Fruit fly (Drosophila melanogaster): ENCODE results near the gene CG8641.

Gene CG8641

DNA sequence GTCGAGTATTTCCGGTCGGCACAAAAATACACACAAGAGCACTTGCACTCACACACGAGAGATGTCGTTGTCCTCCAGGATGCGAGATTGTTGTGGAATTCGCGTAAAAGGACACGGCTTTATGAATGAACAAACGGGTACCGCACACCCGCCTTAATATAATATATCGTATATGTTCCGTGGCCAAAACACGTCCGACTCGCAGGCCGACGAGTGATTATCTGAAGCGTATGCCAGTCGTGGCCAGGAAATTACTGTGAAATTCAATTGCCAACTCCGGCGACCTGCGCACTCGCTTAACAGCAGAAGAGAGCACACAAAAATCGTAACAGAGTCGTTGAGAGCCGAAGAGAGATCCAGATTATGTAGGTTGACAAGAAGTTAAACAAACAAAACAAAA lies at the start of gene CG8641:
CG8641 (minus strand) TSS at position 205 of the 400 bp plus-strand sequence.
- TF ChIP-seq noc (tag; optimal IDR thresholded peaks at IDR 0.05), result no peak

- TF ChIP-seq noc (tag; optimal IDR thresholded peaks at IDR 0.05), result no peak
Observed at dm6 chr3L:7125289-7125955, 48.2 kb upstream of the CG8641 start, which contains the start of the genes msl-3 and BBS1. TSS of gene msl-3 (minus strand) at chr3L:7125533. TSS of gene BBS1 (plus strand) at chr3L:7125905.

DNA sequence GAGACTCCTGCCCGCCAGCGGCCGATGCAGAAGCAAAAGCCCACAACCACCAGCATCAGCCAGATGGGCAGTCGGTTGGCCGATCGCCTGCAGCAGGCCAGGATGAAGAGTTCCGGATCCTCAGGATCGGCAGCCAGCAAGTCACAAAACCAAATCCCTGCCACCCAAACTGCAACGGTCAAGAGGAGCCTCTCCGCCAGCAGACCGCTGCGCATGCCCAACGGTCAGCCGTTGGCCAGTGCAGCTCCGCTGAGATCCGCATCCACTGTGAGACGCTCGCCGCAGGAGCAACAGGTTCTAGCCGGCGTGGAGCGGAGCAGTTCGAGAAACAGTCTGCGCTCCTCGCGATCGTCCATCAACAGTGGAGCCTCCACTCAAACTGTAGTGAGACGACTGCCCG lies 44.9 kb upstream of the CG8641 start:
- no peak for TF ChIP-seq noc (tag; optimal IDR thresholded peaks at IDR 0.05)

dm6 chr3L:7115944-7116343 lies 38.7 kb upstream of the CG8641 start:
- TF ChIP-seq noc (tag; optimal IDR thresholded peaks at IDR 0.05), result peak; percentile 56

dm6 chr3L:7113010-7113409 lies 35.7 kb upstream of the CG8641 start:
- no peak for TF ChIP-seq noc (tag; optimal IDR thresholded peaks at IDR 0.05)

DNA sequence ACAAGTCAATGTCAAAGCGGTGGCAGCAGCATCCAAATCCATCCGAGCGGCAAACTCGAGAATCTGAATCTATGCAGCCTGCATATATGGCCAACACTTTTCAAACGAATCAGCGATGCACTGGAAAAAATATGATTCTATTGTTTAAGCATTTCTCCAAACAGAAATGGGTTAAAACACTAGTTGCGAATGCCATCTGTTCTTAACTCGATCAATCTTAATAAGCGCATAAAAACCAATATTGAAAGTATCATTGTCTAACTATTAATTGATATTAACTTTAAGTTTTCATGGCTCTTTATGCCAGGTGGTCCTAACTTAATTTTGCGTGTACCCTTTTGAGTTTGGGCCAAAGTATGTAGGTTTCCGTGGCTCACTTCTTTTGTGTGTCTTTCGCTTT lies 28.4 kb upstream of the CG8641 start:
- no peak for TF ChIP-seq noc (tag; optimal IDR thresholded peaks at IDR 0.05)

- TF ChIP-seq noc (tag; optimal IDR thresholded peaks at IDR 0.05), result no peak
Observed at dm6 chr3L:7104485-7104884, 27.2 kb upstream of the CG8641 start.

DNA sequence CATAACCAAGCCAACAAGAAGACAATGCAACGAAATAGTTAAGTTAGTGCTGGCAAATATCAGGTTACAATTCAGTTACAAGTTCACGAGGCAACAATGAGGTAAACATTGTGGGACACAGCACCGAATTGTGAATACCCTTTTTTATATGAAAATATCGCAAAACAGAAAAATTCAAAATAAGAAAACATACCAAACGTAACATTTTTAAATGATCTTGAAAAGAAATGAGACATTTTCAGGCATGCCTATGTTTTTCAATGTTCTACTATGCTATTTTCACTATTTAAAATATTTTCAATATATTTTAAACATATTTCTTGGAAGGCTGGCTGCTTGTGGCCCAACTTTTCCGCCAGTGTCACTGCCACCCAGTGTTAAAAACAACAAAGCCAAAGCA lies 26.7 kb upstream of the CG8641 start:
- no peak for TF ChIP-seq noc (tag; optimal IDR thresholded peaks at IDR 0.05)

dm6 chr3L:7096530-7096929 lies 19.3 kb upstream of the CG8641 start:
- no peak for TF ChIP-seq noc (tag; optimal IDR thresholded peaks at IDR 0.05)

DNA sequence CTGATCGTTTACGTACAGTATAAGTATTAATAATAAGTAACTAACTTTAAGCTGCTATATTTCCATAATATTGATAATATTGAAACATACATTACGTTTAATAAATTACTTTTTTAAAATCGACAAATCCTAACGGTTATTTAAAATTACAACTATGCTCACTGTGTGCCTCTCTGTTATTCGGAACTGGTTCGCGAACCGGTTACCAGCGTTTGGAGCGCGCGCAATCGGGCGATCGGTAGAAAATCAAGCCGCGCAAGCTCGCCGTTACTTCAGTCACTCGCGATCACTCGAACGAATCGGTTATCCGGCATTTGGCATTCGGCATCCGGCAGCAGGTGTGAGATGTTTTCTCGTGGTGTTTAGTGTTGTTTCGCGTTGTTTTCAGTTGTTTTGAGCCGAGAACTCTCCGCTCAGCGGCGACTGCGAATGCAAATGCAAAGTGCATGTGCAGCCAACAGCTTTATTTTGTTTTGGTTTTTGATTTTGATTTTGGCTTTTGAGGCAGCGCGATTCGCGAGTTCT lies 17.3 kb upstream of the CG8641 start, which contains the start of gene form3:
form3 (plus strand) TSS at position 271 of the 525 bp plus-strand sequence.
- TF ChIP-seq noc (tag; optimal IDR thresholded peaks at IDR 0.05), result no peak

dm6 chr3L:7094020-7094419 lies 16.8 kb upstream of the CG8641 start:
- no peak for TF ChIP-seq noc (tag; optimal IDR thresholded peaks at IDR 0.05)

DNA sequence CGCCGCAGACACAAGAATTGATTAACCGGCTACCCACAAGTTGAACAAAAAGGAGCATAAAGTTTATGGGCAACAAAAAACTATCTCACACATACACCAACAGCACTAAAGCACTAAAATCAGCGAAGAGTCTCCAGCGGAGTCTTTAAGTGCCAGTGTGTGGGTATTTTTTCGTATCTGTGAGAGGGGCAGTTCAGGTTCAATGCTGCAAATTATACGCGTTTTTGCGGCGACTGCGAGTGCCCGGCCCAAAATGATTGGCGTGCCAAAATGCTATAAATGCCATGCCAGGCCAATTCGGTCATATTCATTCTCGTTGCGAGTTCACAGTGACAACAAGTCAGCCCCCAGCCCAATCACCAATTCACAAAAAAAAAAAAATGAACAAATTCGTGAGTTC lies 15.6 kb upstream of the CG8641 start, which contains the start of gene Cpr65Ec:
Cpr65Ec (plus strand) TSS at position 301 of the 400 bp plus-strand sequence.
- TF ChIP-seq noc (tag; optimal IDR thresholded peaks at IDR 0.05), result no peak

dm6 chr3L:7091331-7091904 lies 14.2 kb upstream of the CG8641 start:
- TF ChIP-seq noc (tag; optimal IDR thresholded peaks at IDR 0.05), result no peak

- no peak for TF ChIP-seq noc (tag; optimal IDR thresholded peaks at IDR 0.05)
Observed at dm6 chr3L:7090764-7091163, 13.5 kb upstream of the CG8641 start.

DNA sequence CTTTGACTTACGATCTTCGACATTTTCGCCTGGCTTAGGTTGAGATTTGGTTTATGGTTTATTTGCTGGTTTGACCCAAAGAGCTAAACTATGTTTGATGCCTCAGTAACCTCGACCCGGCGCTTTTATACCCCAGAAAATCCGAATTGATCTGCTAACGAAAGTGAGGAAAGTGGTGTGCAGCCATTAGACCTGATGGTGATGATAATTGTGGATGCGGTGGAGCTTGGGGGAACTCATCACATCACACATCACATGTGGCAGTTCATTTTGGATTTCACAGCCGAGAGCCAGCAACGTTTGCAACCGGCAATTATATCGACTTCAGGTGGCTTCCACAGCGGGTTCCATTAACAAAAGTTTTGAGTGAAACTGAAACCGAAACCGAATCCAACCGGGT lies 11.4 kb upstream of the CG8641 start, which contains the start of gene Cpr65Eb:
Cpr65Eb (minus strand) TSS at position 101 of the 400 bp plus-strand sequence.
- TF ChIP-seq noc (tag; optimal IDR thresholded peaks at IDR 0.05), result no peak

DNA sequence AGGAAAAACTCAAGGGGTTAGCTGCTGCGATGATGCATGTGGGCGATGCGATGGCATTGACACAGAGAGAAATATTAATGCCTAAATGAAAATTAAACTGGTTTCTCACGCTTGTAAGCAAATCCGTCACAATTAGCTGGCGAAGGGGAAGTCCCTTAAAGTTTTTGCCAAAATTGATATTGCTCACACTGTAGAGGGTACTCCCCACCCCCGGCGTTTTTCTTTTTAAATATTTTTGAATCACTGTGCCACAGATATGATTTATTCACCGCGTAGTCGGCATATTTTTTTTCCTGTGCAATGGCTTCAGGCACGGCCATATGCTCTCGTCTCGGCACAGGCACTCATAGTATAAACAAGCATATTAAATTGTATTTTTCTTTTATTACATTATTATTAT lies 10.1 kb upstream of the CG8641 start:
- TF ChIP-seq noc (tag; optimal IDR thresholded peaks at IDR 0.05), result no peak

DNA sequence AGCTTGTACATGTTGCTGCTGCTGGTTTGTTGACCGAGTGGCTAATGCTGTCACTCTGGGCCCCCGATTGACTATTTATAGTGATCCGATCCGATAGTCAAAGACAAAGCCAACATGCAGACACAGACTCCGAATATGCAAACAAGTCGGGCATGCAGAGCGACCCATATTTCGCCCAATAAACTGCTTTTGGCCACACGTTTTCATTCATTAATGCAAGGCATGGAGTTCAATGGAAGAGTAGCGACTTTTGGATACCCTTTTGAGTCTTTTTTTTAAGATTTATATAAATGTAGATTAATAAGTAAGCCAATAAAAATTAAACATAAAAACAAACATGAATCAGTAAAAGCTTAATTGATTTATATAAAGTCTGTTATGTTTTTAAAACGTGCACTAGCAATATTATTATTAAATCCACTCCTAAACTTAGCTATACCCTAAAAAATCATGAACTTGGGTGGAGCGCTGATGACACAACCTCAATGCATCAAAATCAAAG lies 9.3 kb upstream of the CG8641 start, which contains the start of gene Cpr65Ea:
Cpr65Ea (minus strand) TSS at position 51 of the 502 bp plus-strand sequence.
- TF ChIP-seq noc (tag; optimal IDR thresholded peaks at IDR 0.05), result no peak
